Fruit fly (Drosophila melanogaster): ENCODE data around the gene CG32107.

Gene CG32107

DNA sequence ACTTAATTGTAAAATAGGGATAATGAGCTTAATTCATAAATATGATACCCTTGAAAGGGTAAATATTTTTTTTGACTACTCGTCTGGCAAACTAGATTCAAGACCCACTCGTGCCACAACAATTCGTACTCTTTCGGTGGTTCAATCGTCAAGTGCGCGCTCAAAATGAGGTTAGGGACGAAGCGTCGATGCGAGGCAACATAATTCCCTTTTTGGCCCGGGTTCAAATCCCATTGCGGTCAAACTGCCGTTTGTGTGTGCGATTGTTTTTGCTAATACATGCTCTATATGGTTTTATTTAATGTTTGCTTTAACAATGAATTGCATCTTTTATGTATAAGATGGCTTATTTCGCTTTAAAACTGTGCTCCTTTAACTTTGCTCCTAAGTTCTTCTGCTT is 45.3 kb downstream of the CG32107 start:
- TF ChIP-seq Crg-1 (GFP tag; optimal IDR thresholded peaks at IDR 0.05) = no peak
- no peak for TF ChIP-seq CG14711 (tag; optimal IDR thresholded peaks at IDR 0.05)
- peak; percentile 26 for TF ChIP-seq bab1 (GFP tag; optimal IDR thresholded peaks at IDR 0.05)

DNA sequence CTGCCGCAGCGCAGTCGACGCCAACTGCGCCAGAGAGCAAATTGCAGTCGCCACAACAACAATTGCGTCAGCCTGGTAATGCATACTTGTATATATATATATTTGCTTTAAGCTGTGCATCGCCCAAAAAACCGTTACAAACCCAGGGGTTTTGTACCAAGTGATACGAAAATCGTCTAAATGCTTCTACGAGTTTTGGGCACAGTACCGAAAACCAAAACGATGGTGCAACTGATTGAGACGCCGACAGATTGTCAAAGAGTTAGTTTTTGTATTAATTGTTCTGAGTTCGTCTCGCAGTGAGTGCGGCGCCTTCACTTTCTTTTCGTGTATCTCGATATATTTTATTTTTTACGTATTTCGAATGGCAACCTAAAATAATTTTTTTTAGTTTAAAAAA is 46.3 kb downstream of the CG32107 start:
- TF ChIP-seq Mnt (GFP tag; optimal IDR thresholded peaks at IDR 0.05) (no peak), pad (GFP tag; optimal IDR thresholded peaks at IDR 0.05) (peak; percentile 79), bab1 (GFP tag; optimal IDR thresholded peaks at IDR 0.05) (peak; percentile 44)

DNA sequence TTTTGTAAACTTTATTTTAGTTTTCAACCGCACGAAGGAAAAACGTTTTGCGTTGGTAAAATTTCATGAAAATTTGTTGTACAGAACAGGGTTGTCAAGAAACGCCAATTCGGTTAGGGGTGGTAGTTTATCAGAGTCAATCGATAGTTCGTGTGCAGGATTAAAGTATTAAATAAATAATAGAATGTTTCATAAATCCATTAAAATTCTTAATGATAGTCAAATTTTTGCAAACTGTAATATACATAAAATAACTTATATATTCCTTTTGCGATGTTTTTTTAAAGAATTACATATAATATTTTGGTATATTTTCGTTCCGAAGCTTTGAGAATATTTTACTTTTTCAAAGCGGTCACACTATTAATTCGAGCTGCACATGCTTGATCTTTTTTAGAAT is 47.2 kb downstream of the CG32107 start, which contains the start of the genes Sf3a2 and CG42588:
Gene Sf3a2, minus strand, starts transcription at position 113 of the 400 bp plus-strand sequence.
Gene CG42588, plus strand, starts transcription at position 348 of the 400 bp plus-strand sequence.
- TF ChIP-seq CG7045 (GFP tag; optimal IDR thresholded peaks at IDR 0.05) = no peak
- peak; percentile 98 for TF ChIP-seq CG14711 (tag; optimal IDR thresholded peaks at IDR 0.05)
- no peak for TF ChIP-seq CG33017 (tag; optimal IDR thresholded peaks at IDR 0.05)
- TF ChIP-seq ovo (GFP tag; optimal IDR thresholded peaks at IDR 0.05) = peak; percentile 17
- peak; percentile 25 for TF ChIP-seq pad (GFP tag; optimal IDR thresholded peaks at IDR 0.05)
- TF ChIP-seq CG1620 (GFP tag; optimal IDR thresholded peaks at IDR 0.05) = peak; percentile 66
- TF ChIP-seq Clk (GFP tag; optimal IDR thresholded peaks at IDR 0.05) = no peak
- TF ChIP-seq kay (GFP tag; ENCODE audit: borderline replicate concordance) = no peak
- no peak for TF ChIP-seq CG5204 (GFP tag; optimal IDR thresholded peaks at IDR 0.05)
- TF ChIP-seq toe (GFP tag; optimal IDR thresholded peaks at IDR 0.05) = peak; percentile 65
- no peak for TF ChIP-seq cnc (optimal IDR thresholded peaks at IDR 0.05)
- no peak for TF ChIP-seq Hr96 (GFP tag; optimal IDR thresholded peaks at IDR 0.05)
- TF ChIP-seq cic (GFP tag; optimal IDR thresholded peaks at IDR 0.05) = no peak
- no peak for TF ChIP-seq CG12768 (GFP tag; optimal IDR thresholded peaks at IDR 0.05)
- TF ChIP-seq bab1 (GFP tag; optimal IDR thresholded peaks at IDR 0.05) = peak; percentile 78
- TF ChIP-seq Crg-1 (GFP tag; optimal IDR thresholded peaks at IDR 0.05) = no peak
- peak; percentile 48 for TF ChIP-seq CG11617 (GFP tag; optimal IDR thresholded peaks at IDR 0.05)
- peak; percentile 32 for TF ChIP-seq tj (GFP tag; optimal IDR thresholded peaks at IDR 0.05)
- peak; percentile 52 for TF ChIP-seq CG7101 (tag; optimal IDR thresholded peaks at IDR 0.05)
- TF ChIP-seq Mnt (GFP tag; optimal IDR thresholded peaks at IDR 0.05) = peak; percentile 75

DNA sequence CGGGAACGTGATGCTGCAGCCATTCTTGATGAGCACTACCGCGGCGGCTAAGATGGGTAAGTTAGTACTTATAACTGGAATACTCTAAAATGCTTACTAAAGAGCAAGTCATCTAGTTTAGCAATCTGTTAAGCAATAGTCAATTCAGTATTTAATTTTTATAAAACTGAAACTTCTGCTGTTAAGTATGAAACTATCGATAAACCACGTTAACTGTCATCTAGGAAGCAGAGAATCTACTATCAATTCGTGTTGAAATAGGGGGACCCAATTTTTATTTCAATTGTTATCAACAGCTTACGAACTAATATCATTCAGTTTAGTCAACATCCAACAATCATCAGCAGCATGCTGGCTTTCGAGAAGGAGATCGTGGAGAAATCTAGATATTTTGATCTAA is 52.7 kb downstream of the CG32107 start, which contains the start of gene CG32110:
Gene CG32110, plus strand, starts transcription at position 301 of the 400 bp plus-strand sequence.
- TF ChIP-seq CG12768 (GFP tag; optimal IDR thresholded peaks at IDR 0.05) (no peak), tj (GFP tag; optimal IDR thresholded peaks at IDR 0.05) (no peak), ovo (GFP tag; optimal IDR thresholded peaks at IDR 0.05) (no peak), Clk (GFP tag; optimal IDR thresholded peaks at IDR 0.05) (no peak), Crg-1 (GFP tag; optimal IDR thresholded peaks at IDR 0.05) (no peak), CG7045 (GFP tag; optimal IDR thresholded peaks at IDR 0.05) (no peak), Mnt (GFP tag; optimal IDR thresholded peaks at IDR 0.05) (no peak), kay (GFP tag; ENCODE audit: borderline replicate concordance) (no peak), CG11617 (GFP tag; optimal IDR thresholded peaks at IDR 0.05) (no peak), CG14711 (tag; optimal IDR thresholded peaks at IDR 0.05) (no peak), CG7101 (tag; optimal IDR thresholded peaks at IDR 0.05) (no peak), Hr96 (GFP tag; optimal IDR thresholded peaks at IDR 0.05) (no peak), toe (GFP tag; optimal IDR thresholded peaks at IDR 0.05) (no peak), bab1 (GFP tag; optimal IDR thresholded peaks at IDR 0.05) (no peak), cic (GFP tag; optimal IDR thresholded peaks at IDR 0.05) (no peak), CG33017 (tag; optimal IDR thresholded peaks at IDR 0.05) (no peak), pad (GFP tag; optimal IDR thresholded peaks at IDR 0.05) (no peak), CG1620 (GFP tag; optimal IDR thresholded peaks at IDR 0.05) (no peak), cnc (optimal IDR thresholded peaks at IDR 0.05) (no peak)

Data from whole organism, adult.